In the genomic region with DNA sequence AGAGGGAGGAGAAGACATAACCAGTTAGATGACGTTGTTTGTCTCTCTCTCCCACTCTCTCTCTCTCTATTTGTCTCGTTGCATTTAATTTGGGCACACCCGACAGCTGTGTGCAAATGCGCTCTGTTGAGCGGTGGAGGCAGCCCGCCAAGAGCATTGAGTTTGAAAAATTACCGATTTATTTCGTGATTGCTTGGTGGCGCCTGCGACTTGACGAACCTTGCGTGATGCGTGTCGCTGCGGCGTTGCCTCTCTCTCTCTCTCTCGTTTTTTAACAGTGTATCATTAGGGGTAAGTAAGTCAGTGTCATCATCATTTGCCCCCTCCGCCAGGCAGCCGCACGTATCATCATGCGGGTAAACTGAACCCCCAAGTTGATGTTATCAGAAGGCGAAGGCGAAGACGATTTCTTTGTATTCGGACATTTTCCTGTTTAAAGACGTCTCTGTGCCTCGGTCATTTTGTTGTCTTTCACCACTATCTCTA, we compare ENCODE assay signal across 1 worm cellular context.
A peak's percentile ranks its signal among the peaks of the same experiment; 100 is the strongest.
TF ChIP-seq lines count a peak whose summit lies in the region.

No protein-coding gene starts in this region.

TF ChIP-seq in whole organism, L4 larva, 104 proteins besides CTCF, POLR2A, EP300 and RAD21 (continued from another document):
- no peak for TF ChIP-seq egl-27 (tag; optimal IDR thresholded peaks at IDR 0.05; lab: Kevin White, UChicago)
- no peak for TF ChIP-seq dmd-9 (GFP tag; IDR thresholded peaks at IDR 0.05; lab: Robert Waterston, UW)
- TF ChIP-seq tra-1 (GFP tag; IDR thresholded peaks at IDR 0.05; lab: Robert Waterston, UW) = no peak; the same call in 1 of the 2 replicates
- TF ChIP-seq dpl-1 (GFP tag; optimal IDR thresholded peaks at IDR 0.05; lab: Kevin White, UChicago) = peak; percentile 67
- TF ChIP-seq lin-15B (tag; optimal IDR thresholded peaks at IDR 0.05; lab: Kevin White, UChicago) = no peak
- no peak for TF ChIP-seq R02D3.7 (tag; optimal IDR thresholded peaks at IDR 0.05; lab: Kevin White, UChicago)
- no peak for TF ChIP-seq arid-1 (GFP tag; conservative IDR thresholded peaks at IDR 0.05; lab: Robert Waterston, UW)
- no peak for TF ChIP-seq daf-19 (GFP tag; conservative IDR thresholded peaks at IDR 0.05; lab: Robert Waterston, UW)
- no peak for TF ChIP-seq fos-1 (tag; optimal IDR thresholded peaks at IDR 0.05; lab: Kevin White, UChicago)
- peak; percentile 45 for TF ChIP-seq hmg-1.1 (GFP tag; IDR thresholded peaks at IDR 0.05; lab: Robert Waterston, UW)
- no peak for TF ChIP-seq daf-12 (tag; optimal IDR thresholded peaks at IDR 0.05; lab: Kevin White, UChicago)
- TF ChIP-seq nhr-102 (tag; optimal IDR thresholded peaks at IDR 0.05; lab: Kevin White, UChicago) = no peak
- no peak for TF ChIP-seq nhr-42 (GFP tag; IDR thresholded peaks at IDR 0.05; lab: Robert Waterston, UW)
- no peak for TF ChIP-seq zip-11 (GFP tag; IDR thresholded peaks at IDR 0.05; lab: Robert Waterston, UW)
- no peak for TF ChIP-seq snpc-4 (tag; optimal IDR thresholded peaks at IDR 0.05; lab: Kevin White, UChicago)
- no peak for TF ChIP-seq ztf-11 (tag; optimal IDR thresholded peaks at IDR 0.05; lab: Kevin White, UChicago)
- TF ChIP-seq mxl-2 (GFP tag; conservative IDR thresholded peaks at IDR 0.05; lab: Robert Waterston, UW) = no peak
- no peak for TF ChIP-seq zag-1 (tag; optimal IDR thresholded peaks at IDR 0.05; lab: Kevin White, UChicago)
- TF ChIP-seq ceh-44 (GFP tag; IDR thresholded peaks at IDR 0.05; lab: Robert Waterston, UW) = 0 out of 2 replicates have a peak, but pooled peaks have one; percentile 44
- TF ChIP-seq jun-1 (tag; optimal IDR thresholded peaks at IDR 0.05; lab: Kevin White, UChicago) = peak; percentile 3
- TF ChIP-seq zfp-2 (tag; optimal IDR thresholded peaks at IDR 0.05; lab: Kevin White, UChicago) = no peak
- no peak for TF ChIP-seq T26A8.4 (GFP tag; IDR thresholded peaks at IDR 0.05; lab: Robert Waterston, UW)
- TF ChIP-seq skn-1 (tag; optimal IDR thresholded peaks at IDR 0.05; lab: Kevin White, UChicago) = no peak
- no peak for TF ChIP-seq zfp-3 (GFP tag; conservative IDR thresholded peaks at IDR 0.05; lab: Robert Waterston, UW)
- TF ChIP-seq nhr-76 (tag; optimal IDR thresholded peaks at IDR 0.05; lab: Kevin White, UChicago) = no peak
- TF ChIP-seq daf-8 (GFP tag; IDR thresholded peaks at IDR 0.05; lab: Robert Waterston, UW) = no peak
- TF ChIP-seq tag-97 (GFP tag; IDR thresholded peaks at IDR 0.05; lab: Robert Waterston, UW) = no peak
- TF ChIP-seq fkh-10 (GFP tag; optimal IDR thresholded peaks at IDR 0.05; lab: Kevin White, UChicago) = peak; percentile 39
- no peak for TF ChIP-seq Y5F2A.4 (GFP tag; optimal IDR thresholded peaks at IDR 0.05; lab: Kevin White, UChicago)
- TF ChIP-seq F26F4.8 (GFP tag; conservative IDR thresholded peaks at IDR 0.05; lab: Robert Waterston, UW) = no peak
- no peak for TF ChIP-seq ZK337.2 (GFP tag; IDR thresholded peaks at IDR 0.05; lab: Robert Waterston, UW)
- TF ChIP-seq dve-1 (tag; optimal IDR thresholded peaks at IDR 0.05; lab: Kevin White, UChicago; ENCODE audit: insufficient read depth) = peak; percentile 84
- no peak for TF ChIP-seq ceh-62 (tag; optimal IDR thresholded peaks at IDR 0.05; lab: Kevin White, UChicago)
- no peak for TF ChIP-seq ceh-32 (tag; optimal IDR thresholded peaks at IDR 0.05; lab: Kevin White, UChicago; ENCODE audit: poor library complexity)
- TF ChIP-seq ceh-28 (tag; optimal IDR thresholded peaks at IDR 0.05; lab: Kevin White, UChicago) = no peak
- no peak for TF ChIP-seq D1046.2 (GFP tag; IDR thresholded peaks at IDR 0.05; lab: Robert Waterston, UW)
- TF ChIP-seq ceh-20 (GFP tag; IDR thresholded peaks at IDR 0.05; lab: Robert Waterston, UW) = no peak
- TF ChIP-seq ZK546.5 (tag; optimal IDR thresholded peaks at IDR 0.05; lab: Kevin White, UChicago) = no peak
- no peak for TF ChIP-seq spr-1 (tag; optimal IDR thresholded peaks at IDR 0.05; lab: Kevin White, UChicago)
- TF ChIP-seq ctbp-1 (GFP tag; IDR thresholded peaks at IDR 0.05; lab: Robert Waterston, UW) = no peak
- no peak for TF ChIP-seq pha-4 (GFP tag; IDR thresholded peaks at IDR 0.05; lab: Robert Waterston, UW)
- TF ChIP-seq pha-4 (tag; optimal IDR thresholded peaks at IDR 0.05; lab: Kevin White, UChicago) = no peak
- TF ChIP-seq aha-1 (tag; lab: Kevin White, UChicago) = peak; percentile 96
- TF ChIP-seq nhr-41 (GFP tag; IDR thresholded peaks at IDR 0.05; lab: Robert Waterston, UW) = peak; percentile 37; the same call in 1 of the 2 replicates
- 0 out of 2 replicates have a peak, but pooled peaks have one; percentile 57 for TF ChIP-seq madf-9 (GFP tag; conservative IDR thresholded peaks at IDR 0.05; lab: Robert Waterston, UW)
- TF ChIP-seq lin-1 (GFP tag; IDR thresholded peaks at IDR 0.05; lab: Robert Waterston, UW) = peak; percentile 79
- no peak for TF ChIP-seq daf-16 (GFP tag; optimal IDR thresholded peaks at IDR 0.05; lab: Kevin White, UChicago)
- peak; percentile 80 for TF ChIP-seq daf-16 (tag; optimal IDR thresholded peaks at IDR 0.05; lab: Kevin White, UChicago)
- no peak for TF ChIP-seq vab-7 (GFP tag; IDR thresholded peaks at IDR 0.05; lab: Robert Waterston, UW)
- peak; percentile 49 for TF ChIP-seq mes-2 (tag; optimal IDR thresholded peaks at IDR 0.05; lab: Kevin White, UChicago; ENCODE audit: poor library complexity, severe bottlenecking)
